Worm (Caenorhabditis elegans): ENCODE measurements around the gene hpx-2.

hpx-2 gene

DNA sequence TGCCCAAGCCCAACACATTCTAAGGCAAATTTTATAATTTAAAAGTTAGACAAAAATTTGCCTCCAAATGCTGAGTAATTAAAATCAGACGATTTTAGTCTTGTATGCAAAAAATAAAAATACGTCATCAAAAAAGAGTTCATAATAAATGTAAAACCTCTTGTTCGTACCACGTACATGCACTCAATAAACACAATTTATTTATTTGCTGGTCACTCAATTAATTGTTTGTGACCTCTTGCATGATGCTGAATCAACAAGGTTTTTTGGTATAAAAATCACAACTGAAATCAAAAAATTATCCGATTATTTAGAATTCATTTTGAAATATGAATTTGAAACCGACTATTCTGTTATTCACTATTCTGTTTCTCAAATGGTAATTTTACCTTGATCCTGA lies at the start of gene hpx-2:
TSS of gene hpx-2 (plus strand) at position 301 of the 400 bp plus-strand sequence.
- TF ChIP-seq aly-1 (tag; optimal IDR thresholded peaks at IDR 0.05) (no peak), ceh-36 (tag; optimal IDR thresholded peaks at IDR 0.05) (no peak), sea-1 (GFP tag; conservative IDR thresholded peaks at IDR 0.05) (no peak), F13C5.2 (tag; optimal IDR thresholded peaks at IDR 0.05) (no peak), tra-4 (tag; optimal IDR thresholded peaks at IDR 0.05) (no peak), tbx-37 (GFP tag; conservative IDR thresholded peaks at IDR 0.05) (no peak), hnd-1 (tag; optimal IDR thresholded peaks at IDR 0.05) (no peak), flt-1 (GFP tag; IDR thresholded peaks at IDR 0.05) (no peak), hmg-4 (GFP tag; optimal IDR thresholded peaks at IDR 0.05) (no peak)

DNA sequence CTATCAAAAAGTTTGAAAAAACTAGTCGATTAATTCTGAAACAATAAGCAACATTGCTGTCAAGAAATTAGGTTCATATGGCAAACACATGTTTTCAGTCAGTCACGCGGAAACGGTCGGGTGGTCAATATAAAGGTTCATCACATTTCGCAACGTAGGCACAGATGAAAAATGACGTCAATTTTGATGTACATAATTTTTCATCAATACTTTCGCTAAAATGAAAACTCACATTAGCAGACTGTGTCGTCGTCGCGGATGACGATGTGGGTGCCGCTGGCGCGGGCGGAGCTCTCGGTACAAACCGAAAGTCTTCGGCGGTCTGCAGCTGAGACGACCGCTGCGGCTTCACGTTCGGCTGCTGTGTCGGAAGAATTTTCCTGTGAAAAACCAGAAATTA lies 46.4 kb upstream of the hpx-2 start, which contains the start of gene swan-2:
TSS of gene swan-2 (minus strand) at position 380 of the 400 bp plus-strand sequence.
- TF ChIP-seq ets-7 (tag; optimal IDR thresholded peaks at IDR 0.05) (no peak), hmg-4 (GFP tag; optimal IDR thresholded peaks at IDR 0.05) (no peak), tbx-11 (GFP tag; IDR thresholded peaks at IDR 0.05) (no peak), sea-1 (GFP tag; conservative IDR thresholded peaks at IDR 0.05) (0 out of 2 replicates have a peak, but pooled peaks have one; percentile 40), ama-1 (optimal IDR thresholded peaks at IDR 0.05) (peak; percentile 22)

DNA sequence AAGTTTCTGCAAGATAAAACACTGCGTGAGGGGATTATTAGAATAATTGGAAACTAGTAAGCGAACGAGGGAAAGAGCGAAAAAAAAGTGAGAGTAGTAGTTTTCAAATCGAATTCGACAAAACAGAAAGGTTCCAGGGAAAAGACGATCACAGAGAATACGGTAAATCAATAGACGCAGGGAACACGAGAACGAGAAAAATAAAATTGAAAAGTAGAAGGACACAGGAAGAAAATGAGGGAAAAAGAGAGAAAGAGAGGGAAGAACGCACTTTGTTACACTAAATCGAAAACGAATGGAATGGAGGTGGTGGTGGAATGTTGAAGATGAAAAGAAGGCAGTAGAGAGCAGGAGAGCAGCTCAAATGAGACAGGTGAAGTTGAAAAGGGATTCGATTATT lies 43.0 kb upstream of the hpx-2 start, which contains the start of gene swan-1:
TSS of gene swan-1 (minus strand) at position 6 of the 400 bp plus-strand sequence.
- TF ChIP-seq tbx-11 (GFP tag; IDR thresholded peaks at IDR 0.05) (no peak), hnd-1 (tag; optimal IDR thresholded peaks at IDR 0.05) (no peak), B0310.2 (tag; optimal IDR thresholded peaks at IDR 0.05) (no peak), ets-7 (tag; optimal IDR thresholded peaks at IDR 0.05) (no peak), ceh-13 (GFP tag; optimal IDR thresholded peaks at IDR 0.05) (no peak), aly-1 (tag; optimal IDR thresholded peaks at IDR 0.05) (no peak), tra-4 (tag; optimal IDR thresholded peaks at IDR 0.05) (no peak), pes-1 (GFP tag; IDR thresholded peaks at IDR 0.05) (no peak), F13C5.2 (tag; optimal IDR thresholded peaks at IDR 0.05) (no peak), ceh-36 (tag; optimal IDR thresholded peaks at IDR 0.05) (no peak)

DNA sequence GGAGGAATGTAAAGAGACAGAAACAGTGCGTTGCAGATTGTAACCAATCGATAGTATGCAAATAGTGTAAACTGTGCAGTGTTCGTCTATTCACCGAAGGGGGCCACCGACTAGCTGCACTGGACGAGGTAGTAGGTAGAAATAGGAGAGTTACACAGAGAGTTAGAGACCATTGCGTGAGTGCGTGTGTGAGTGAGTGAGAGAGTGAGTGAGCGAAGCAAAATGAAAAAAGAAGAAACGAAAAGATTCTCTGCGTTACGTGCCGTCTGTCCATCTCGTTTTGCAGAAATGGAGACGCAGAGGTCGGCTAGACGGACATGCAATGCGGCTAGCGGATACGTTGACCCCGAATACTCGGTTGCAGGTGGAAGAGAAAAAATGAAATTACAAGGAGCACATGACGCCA lies 41.8 kb upstream of the hpx-2 start:
- no peak for TF ChIP-seq tbx-37 (GFP tag; conservative IDR thresholded peaks at IDR 0.05)
- TF ChIP-seq flt-1 (GFP tag; IDR thresholded peaks at IDR 0.05), result no peak
- peak; percentile 88 for TF ChIP-seq hmg-4 (GFP tag; optimal IDR thresholded peaks at IDR 0.05)
- no peak for TF ChIP-seq sea-1 (GFP tag; conservative IDR thresholded peaks at IDR 0.05)
- no peak for TF ChIP-seq hnd-1 (tag; optimal IDR thresholded peaks at IDR 0.05)
- no peak for TF ChIP-seq B0310.2 (tag; optimal IDR thresholded peaks at IDR 0.05)
- peak; percentile 63 for TF ChIP-seq aly-1 (tag; optimal IDR thresholded peaks at IDR 0.05)
- TF ChIP-seq ceh-13 (GFP tag; optimal IDR thresholded peaks at IDR 0.05), result no peak
- no peak for TF ChIP-seq scrt-1 (GFP tag; IDR thresholded peaks at IDR 0.05)
- no peak for TF ChIP-seq tra-4 (tag; optimal IDR thresholded peaks at IDR 0.05)
- TF ChIP-seq tbx-11 (GFP tag; IDR thresholded peaks at IDR 0.05), result no peak
- peak; percentile 44 for TF ChIP-seq F13C5.2 (tag; optimal IDR thresholded peaks at IDR 0.05)
- no peak for TF ChIP-seq hmbx-1 (tag; optimal IDR thresholded peaks at IDR 0.05)

DNA sequence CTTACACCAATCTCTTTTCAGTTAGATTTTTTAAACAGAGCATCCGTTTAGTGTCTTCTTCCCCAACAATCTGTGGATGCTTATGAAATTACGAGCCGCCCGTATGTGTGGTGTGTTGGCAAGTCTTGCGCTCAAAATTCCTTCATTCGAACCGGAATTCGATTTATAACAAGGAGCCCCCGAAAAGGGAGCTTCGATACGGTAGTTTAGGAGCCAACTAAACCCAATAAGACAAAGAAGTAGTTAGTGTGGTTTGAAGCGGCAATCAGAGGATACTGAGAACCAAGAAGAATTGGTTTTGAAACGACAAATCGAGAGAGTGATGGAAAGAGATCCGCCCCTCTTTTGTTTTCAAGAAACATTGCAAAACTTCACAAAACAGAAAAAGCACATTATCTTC lies 37.9 kb upstream of the hpx-2 start:
- TF ChIP-seq tbx-37 (GFP tag; conservative IDR thresholded peaks at IDR 0.05) (no peak), tra-4 (tag; optimal IDR thresholded peaks at IDR 0.05) (no peak), flt-1 (GFP tag; IDR thresholded peaks at IDR 0.05) (no peak), scrt-1 (GFP tag; IDR thresholded peaks at IDR 0.05) (no peak), pes-1 (GFP tag; IDR thresholded peaks at IDR 0.05) (no peak), hmbx-1 (tag; optimal IDR thresholded peaks at IDR 0.05) (no peak), ceh-36 (tag; optimal IDR thresholded peaks at IDR 0.05) (no peak), ceh-13 (GFP tag; optimal IDR thresholded peaks at IDR 0.05) (no peak), tbx-11 (GFP tag; IDR thresholded peaks at IDR 0.05) (no peak), hmg-4 (GFP tag; optimal IDR thresholded peaks at IDR 0.05) (no peak), ama-1 (optimal IDR thresholded peaks at IDR 0.05) (no peak), B0310.2 (tag; optimal IDR thresholded peaks at IDR 0.05) (no peak), ets-7 (tag; optimal IDR thresholded peaks at IDR 0.05) (no peak), F13C5.2 (tag; optimal IDR thresholded peaks at IDR 0.05) (no peak), aly-1 (tag; optimal IDR thresholded peaks at IDR 0.05) (no peak), hnd-1 (tag; optimal IDR thresholded peaks at IDR 0.05) (no peak), sea-1 (GFP tag; conservative IDR thresholded peaks at IDR 0.05) (no peak)

DNA sequence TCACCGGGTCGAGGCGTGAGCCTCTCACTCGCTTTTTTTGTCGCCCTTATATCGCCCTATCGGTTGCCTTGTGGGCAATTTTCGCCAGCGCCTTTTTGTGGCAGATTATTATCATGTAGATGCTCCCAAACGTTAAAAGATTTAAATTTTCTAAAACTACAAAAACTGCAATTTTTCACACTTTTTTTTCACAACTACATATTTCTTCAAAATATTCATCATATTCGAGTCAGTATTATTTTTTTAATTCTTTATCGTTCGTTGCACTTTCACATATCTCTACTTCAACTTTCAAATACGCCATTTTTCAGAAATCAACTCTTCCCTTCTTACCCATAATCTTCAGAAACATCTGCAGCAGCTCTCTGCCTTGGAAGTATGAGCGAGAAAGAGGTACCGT lies 37.3 kb upstream of the hpx-2 start, which contains the start of gene ceh-24:
TSS of gene ceh-24 (plus strand) at position 301 of the 400 bp plus-strand sequence.
- no peak for TF ChIP-seq F13C5.2 (tag; optimal IDR thresholded peaks at IDR 0.05)

DNA sequence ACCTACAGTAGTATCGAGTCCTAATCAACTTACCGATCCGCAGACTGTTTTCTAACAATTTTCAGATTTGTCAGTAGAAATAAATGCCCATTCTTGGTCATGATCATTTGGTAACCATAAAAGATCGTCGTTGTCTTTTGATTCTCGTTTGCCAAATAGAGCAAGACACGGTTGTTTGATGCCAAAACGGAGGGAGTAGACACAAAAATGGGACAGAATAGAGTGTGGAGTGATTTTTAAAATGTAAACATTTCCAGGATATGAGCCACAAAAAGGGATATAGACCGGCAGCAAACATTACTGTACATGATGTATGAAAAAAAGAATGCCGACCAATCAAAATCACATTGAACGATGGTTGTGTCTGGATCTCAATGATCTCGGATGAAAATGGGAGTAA lies 33.4 kb upstream of the hpx-2 start, which contains the start of gene F55B12.2:
TSS of gene F55B12.2 (minus strand) at position 101 of the 400 bp plus-strand sequence.
- TF ChIP-seq tbx-11 (GFP tag; IDR thresholded peaks at IDR 0.05) (no peak), tbx-37 (GFP tag; conservative IDR thresholded peaks at IDR 0.05) (no peak), aly-1 (tag; optimal IDR thresholded peaks at IDR 0.05) (no peak), ceh-13 (GFP tag; optimal IDR thresholded peaks at IDR 0.05) (no peak), hmg-4 (GFP tag; optimal IDR thresholded peaks at IDR 0.05) (no peak), tra-4 (tag; optimal IDR thresholded peaks at IDR 0.05) (no peak), ets-7 (tag; optimal IDR thresholded peaks at IDR 0.05) (no peak), sea-1 (GFP tag; conservative IDR thresholded peaks at IDR 0.05) (no peak), pes-1 (GFP tag; IDR thresholded peaks at IDR 0.05) (no peak), F13C5.2 (tag; optimal IDR thresholded peaks at IDR 0.05) (no peak)

DNA sequence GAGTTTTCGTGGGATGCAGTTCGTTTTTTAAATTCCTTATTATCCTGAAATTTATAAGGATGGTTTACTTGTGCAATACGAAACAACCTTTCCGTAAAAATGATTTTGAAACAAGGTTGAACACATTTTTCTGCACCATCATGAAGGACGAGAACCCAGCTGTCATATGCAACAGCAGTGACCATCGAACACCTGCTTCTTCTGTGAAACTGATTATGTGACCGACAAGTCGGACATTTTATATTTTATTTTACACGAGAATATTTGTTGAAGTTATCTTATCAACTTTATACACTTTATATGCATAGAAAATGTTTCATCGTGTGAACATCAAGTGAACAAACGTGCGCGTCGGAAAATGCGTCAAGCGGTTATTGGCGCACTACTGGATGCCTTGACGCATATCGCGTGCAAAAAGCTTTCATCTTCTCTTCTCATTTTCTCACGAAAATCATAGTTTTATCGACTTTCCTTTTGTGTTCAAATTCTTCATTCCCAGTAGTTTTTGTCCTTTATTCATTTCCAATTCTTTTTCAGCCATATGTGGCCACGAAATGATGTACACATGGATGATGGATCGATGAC lies 31.4 kb upstream of the hpx-2 start, which contains the start of gene sel-10:
TSS of gene sel-10 (plus strand) at position 538 of the 585 bp plus-strand sequence.
- no peak for TF ChIP-seq aly-1 (tag; optimal IDR thresholded peaks at IDR 0.05)
- TF ChIP-seq ets-7 (tag; optimal IDR thresholded peaks at IDR 0.05), result no peak
- peak; percentile 30 for TF ChIP-seq F13C5.2 (tag; optimal IDR thresholded peaks at IDR 0.05)
- TF ChIP-seq ceh-36 (tag; optimal IDR thresholded peaks at IDR 0.05), result no peak
- TF ChIP-seq hmbx-1 (tag; optimal IDR thresholded peaks at IDR 0.05), result no peak

All from whole organism, early embryonic.